Fruit fly (Drosophila melanogaster) whole organism, embryonic: Measurements from ENCODE around the gene PAPLA1.

ENCODE experiments used
- Adf1 ChIP-seq: fragments of 200-800 bp; sonication (Bioruptor generic); IDR thresholded peaks from 2 replicates; pipeline ENCODE4 v1.3.6; 2022; ENCODE audit warnings: missing biosample characterization, missing genetic modification characterization
- Antp ChIP-seq: fragments of 200-800 bp; sonication (Bioruptor generic); optimal IDR thresholded peaks from 3 replicates; lab custom pipeline; 2016; ENCODE audit warnings: missing biosample characterization, missing genetic modification characterization
- Awh ChIP-seq: fragments of 200-800 bp; sonication (Bioruptor generic); IDR thresholded peaks from 2 replicates; pipeline ENCODE4, ENCODE4 v1.3.6; 2022; ENCODE audit warnings: missing biosample characterization, missing genetic modification characterization
- Blimp-1 ChIP-seq: fragments of 200-800 bp; sonication (Bioruptor generic); optimal IDR thresholded peaks from 3 replicates; lab custom pipeline; 2018; ENCODE audit warnings: missing biosample characterization, missing genetic modification characterization, mild to moderate bottlenecking, moderate library complexity, missing genetic modification reagents
- CG10565 ChIP-seq: fragments of 200-800 bp; sonication (Bioruptor generic); optimal IDR thresholded peaks from 3 replicates; lab custom pipeline; 2016; ENCODE audit warnings: missing biosample characterization, mild to moderate bottlenecking, missing genetic modification characterization
- CG10979 ChIP-seq: fragments of 200-800 bp; sonication (Bioruptor generic); optimal IDR thresholded peaks from 2 replicates; lab custom pipeline; 2018; ENCODE audit warnings: missing biosample characterization, mild to moderate bottlenecking, missing genetic modification characterization, moderate library complexity
- CG11504 ChIP-seq: fragments of 200-800 bp; sonication (Bioruptor generic); optimal IDR thresholded peaks from 3 replicates; lab custom pipeline; 2019; ENCODE audit warnings: missing biosample characterization, mild to moderate bottlenecking, missing genetic modification characterization, moderate library complexity
- CG12299 ChIP-seq: fragments of 200-800 bp; sonication (Bioruptor generic); optimal IDR thresholded peaks from 2 replicates; lab custom pipeline; 2018; ENCODE audit warnings: missing biosample characterization, mild to moderate bottlenecking, missing genetic modification characterization
- CG1233 ChIP-seq: fragments of 200-800 bp; sonication (Bioruptor generic); optimal IDR thresholded peaks from 4 replicates; lab custom pipeline; 2018; ENCODE audit warnings: missing biosample characterization, mild to moderate bottlenecking, missing genetic modification characterization
- CG14050 ChIP-seq: fragments of 200-800 bp; sonication (Bioruptor generic); IDR thresholded peaks from 3 replicates; pipeline ENCODE4 v1.3.6; 2022; ENCODE audit warnings: missing biosample characterization, missing genetic modification characterization
- CG1602 ChIP-seq: fragments of 200-800 bp; sonication (Bioruptor generic); optimal IDR thresholded peaks from 3 replicates; lab custom pipeline; 2016; ENCODE audit warnings: missing biosample characterization, missing genetic modification characterization
- CG1647 ChIP-seq: fragments of 200-800 bp; sonication (Bioruptor generic); optimal IDR thresholded peaks from 3 replicates; lab custom pipeline; 2016; ENCODE audit warnings: missing biosample characterization, missing genetic modification characterization
- CG17802 ChIP-seq: fragments of 200-800 bp; sonication (Bioruptor generic); optimal IDR thresholded peaks from 2 replicates; lab custom pipeline; 2018; ENCODE audit warnings: missing biosample characterization, mild to moderate bottlenecking, missing genetic modification characterization, moderate library complexity
- CG18764 ChIP-seq: fragments of 200-800 bp; sonication (Bioruptor generic); optimal IDR thresholded peaks from 3 replicates; lab custom pipeline; 2016; ENCODE audit warnings: missing biosample characterization, missing genetic modification characterization
- CG2875 ChIP-seq: fragments of 200-800 bp; sonication (Bioruptor generic); optimal IDR thresholded peaks from 2 replicates; lab custom pipeline; 2017; ENCODE audit warnings: missing biosample characterization, mild to moderate bottlenecking, missing genetic modification characterization, missing genetic modification reagents
- CG30020 ChIP-seq: fragments of 200-800 bp; optimal IDR thresholded peaks from 2 replicates; lab custom pipeline; 2019; ENCODE audit warnings: missing biosample characterization, mild to moderate bottlenecking, missing genetic modification characterization, moderate library complexity
- CG3065 ChIP-seq: fragments of 200-800 bp; sonication (Bioruptor generic); optimal IDR thresholded peaks from 2 replicates; lab custom pipeline; 2016; ENCODE audit warnings: missing biosample characterization, missing genetic modification characterization
- CG31365 ChIP-seq: fragments of 200-800 bp; sonication (Bioruptor generic); optimal IDR thresholded peaks from 2 replicates; lab custom pipeline; 2018; ENCODE audit warnings: missing biosample characterization, mild to moderate bottlenecking, missing genetic modification characterization
- CG3281 ChIP-seq: fragments of 200-800 bp; sonication (Bioruptor generic); optimal IDR thresholded peaks from 3 replicates; lab custom pipeline; 2017; ENCODE audit warnings: missing biosample characterization, mild to moderate bottlenecking, missing genetic modification characterization
- CG8388 ChIP-seq: fragments of 200-800 bp; sonication (Bioruptor generic); optimal IDR thresholded peaks from 2 replicates; lab custom pipeline; 2019; ENCODE audit warnings: missing biosample characterization, mild to moderate bottlenecking, missing genetic modification characterization, moderate library complexity
- Dek ChIP-seq: fragments of 200-800 bp; sonication (Bioruptor generic); optimal IDR thresholded peaks from 3 replicates; lab custom pipeline; 2019; ENCODE audit warnings: missing biosample characterization, mild to moderate bottlenecking, missing genetic modification characterization, moderate library complexity
- Dp ChIP-seq: fragments of 200-800 bp; sonication (Bioruptor generic); optimal IDR thresholded peaks from 2 replicates; lab custom pipeline; 2018; ENCODE audit warnings: missing biosample characterization, mild to moderate bottlenecking, missing genetic modification characterization, moderate library complexity
- H2.0 ChIP-seq: fragments of 200-800 bp; sonication (Bioruptor generic); IDR thresholded peaks from 2 replicates; pipeline ENCODE4 v1.3.6; 2022; ENCODE audit warnings: missing biosample characterization, missing genetic modification characterization
- Jarid2 ChIP-seq: fragments of 200-800 bp; sonication (Bioruptor generic); optimal IDR thresholded peaks from 3 replicates; lab custom pipeline; 2017; ENCODE audit warnings: mild to moderate bottlenecking, missing biosample characterization, missing genetic modification reagents, missing genetic modification characterization
- Kr ChIP-seq: fragments of 200-800 bp; sonication (Bioruptor generic); optimal IDR thresholded peaks from 2 replicates; lab custom pipeline; 2017; ENCODE audit warnings: missing biosample characterization, mild to moderate bottlenecking, missing genetic modification characterization
- Med ChIP-seq: fragments of 200-800 bp; sonication (Bioruptor generic); peaks from one replicate; lab custom pipeline; 2016; ENCODE audit warnings: missing biosample characterization, missing genetic modification characterization, mild to moderate bottlenecking, inconsistent platforms, moderate library complexity
- Neu2 ChIP-seq: fragments of 200-800 bp; sonication (Bioruptor generic); optimal IDR thresholded peaks from 3 replicates; lab custom pipeline; 2016; ENCODE audit warnings: missing biosample characterization, missing genetic modification characterization, borderline replicate concordance
- NfI ChIP-seq: fragments of 200-800 bp; sonication (Bioruptor generic); optimal IDR thresholded peaks from 3 replicates; lab custom pipeline; 2018; ENCODE audit warnings: missing biosample characterization, mild to moderate bottlenecking, missing genetic modification characterization, moderate library complexity
- PHDP ChIP-seq: fragments of 200-800 bp; sonication (Bioruptor generic); optimal IDR thresholded peaks from 3 replicates; lab custom pipeline; 2018; ENCODE audit warnings: missing biosample characterization, mild to moderate bottlenecking, missing genetic modification characterization, moderate library complexity
- Ravus ChIP-seq: fragments of 200-800 bp; sonication (Bioruptor generic); IDR thresholded peaks from 2 replicates; pipeline ENCODE4 v1.3.6; 2022; ENCODE audit warnings: missing biosample characterization, missing genetic modification characterization
- Usf ChIP-seq: fragments of 200-800 bp; sonication (Bioruptor generic); optimal IDR thresholded peaks from 2 replicates; lab custom pipeline; 2017; ENCODE audit warnings: missing genotype, missing biosample characterization, missing genetic modification characterization
- aop ChIP-seq: fragments of 200-800 bp; sonication (Bioruptor generic); IDR thresholded peaks from 2 replicates; pipeline ENCODE4 v1.3.6; 2022; ENCODE audit warnings: missing biosample characterization, missing genetic modification characterization
- ato ChIP-seq: fragments of 200-800 bp; sonication (Bioruptor generic); IDR thresholded peaks from 2 replicates; pipeline ENCODE4 v1.3.6; 2022; ENCODE audit warnings: missing biosample characterization, missing genetic modification characterization; ENCODE audit not compliant: partially characterized antibody
- az2 ChIP-seq: fragments of 200-800 bp; sonication (Bioruptor generic); optimal IDR thresholded peaks from 3 replicates; lab custom pipeline; 2016; ENCODE audit warnings: missing biosample characterization, missing genetic modification characterization
- bsh ChIP-seq, 2 experiments: fragments of 200-800 bp; sonication (Bioruptor generic); optimal IDR thresholded peaks; 2 replicates each; lab custom pipeline; 2017 to 2018; ENCODE audit warnings: mild to moderate bottlenecking in 2 of 2, missing biosample characterization in 2 of 2, missing genetic modification characterization in 2 of 2, moderate library complexity in 1 of 2
- croc ChIP-seq: fragments of 200-800 bp; sonication (Bioruptor generic); conservative IDR thresholded peaks from 3 replicates; pipeline ENCODE4 v1.3.6; 2022; ENCODE audit warnings: missing biosample characterization, missing genetic modification characterization
- crol ChIP-seq: fragments of 200-800 bp; sonication (Bioruptor generic); IDR thresholded peaks from 2 replicates; pipeline ENCODE4 v1.3.6; 2022; ENCODE audit warnings: missing biosample characterization, missing genetic modification characterization
- danr ChIP-seq: fragments of 200-800 bp; sonication (Bioruptor generic); IDR thresholded peaks from 2 replicates; pipeline ENCODE4 v1.3.6; 2022; ENCODE audit warnings: missing biosample characterization, missing genetic modification characterization
- grn ChIP-seq: fragments of 200-800 bp; sonication (Bioruptor generic); optimal IDR thresholded peaks from 3 replicates; lab custom pipeline; 2017; ENCODE audit warnings: missing biosample characterization, missing genetic modification characterization
- gsb ChIP-seq: fragments of 200-800 bp; sonication (Bioruptor generic); IDR thresholded peaks from 2 replicates; pipeline ENCODE4 v1.3.6; 2022; ENCODE audit warnings: missing biosample characterization, missing genetic modification characterization
- jigr1 ChIP-seq: fragments of 200-800 bp; sonication (Bioruptor generic); IDR thresholded peaks from 3 replicates; pipeline ENCODE4 v1.3.6; 2022; ENCODE audit warnings: missing biosample characterization, missing genetic modification characterization
- lmd ChIP-seq: fragments of 200-800 bp; sonication (Bioruptor generic); IDR thresholded peaks from 2 replicates; pipeline ENCODE4 v1.3.6; 2022; ENCODE audit warnings: missing biosample characterization, missing genetic modification characterization
- mam ChIP-seq: fragments of 200-800 bp; sonication (Bioruptor generic); optimal IDR thresholded peaks from 3 replicates; lab custom pipeline; 2016; ENCODE audit warnings: missing biosample characterization, missing genetic modification characterization
- otp ChIP-seq: fragments of 200-800 bp; sonication (Bioruptor generic); IDR thresholded peaks from 3 replicates; pipeline ENCODE4, ENCODE4 v1.3.6; 2022; ENCODE audit warnings: missing biosample characterization, missing genetic modification characterization
- sens ChIP-seq: fragments of 200-800 bp; sonication (Bioruptor generic); peaks from one replicate; lab custom pipeline; 2016; ENCODE audit warnings: missing biosample characterization, missing genetic modification characterization
- sim ChIP-seq: fragments of 200-800 bp; sonication (Bioruptor generic); IDR thresholded peaks from 2 replicates; pipeline ENCODE4 v1.3.6; 2022; ENCODE audit warnings: missing biosample characterization, missing genetic modification characterization
- toy ChIP-seq: fragments of 200-800 bp; sonication (Bioruptor generic); IDR thresholded peaks from 2 replicates; pipeline ENCODE4 v1.3.6; 2022; ENCODE audit warnings: missing biosample characterization, missing genetic modification characterization
- trem ChIP-seq: fragments of 200-800 bp; optimal IDR thresholded peaks from 3 replicates; lab custom pipeline; 2019; ENCODE audit warnings: missing biosample characterization, mild to moderate bottlenecking, missing genetic modification characterization, moderate library complexity
- twi ChIP-seq: fragments of 200-800 bp; optimal IDR thresholded peaks from 2 replicates; lab custom pipeline; 2019; ENCODE audit warnings: missing biosample characterization, mild to moderate bottlenecking, missing genetic modification characterization, moderate library complexity

Gene PAPLA1

dm6 chr2L:8162307-8163024 lies 3.0 kb upstream of the PAPLA1 start, which contains the start of gene Acbp1 (continued):
- TF ChIP-seq CG31365 (tag; lab: Kevin White, UChicago): peak; percentile 93
- peak; percentile 92 for TF ChIP-seq Kr (GFP tag; lab: Kevin White, UChicago)
- TF ChIP-seq Dek (tag; lab: Kevin White, UChicago): peak; percentile 94
- TF ChIP-seq twi (tag; lab: Kevin White, UChicago): peak; percentile 97
- peak; percentile 57; the same call in 2 of the 3 replicates for TF ChIP-seq jigr1
- TF ChIP-seq CG17802 (tag; lab: Kevin White, UChicago): peak; percentile 75
- peak; percentile 75 for TF ChIP-seq Adf1 (GFP tag; lab: Robert Waterston, UW)
- TF ChIP-seq Awh: peak; percentile 86
- TF ChIP-seq sens: peak; percentile 99
- TF ChIP-seq CG1647 (GFP tag; lab: Kevin White, UChicago): peak; percentile 94
- peak; percentile 97 for TF ChIP-seq CG8388 (GFP tag; lab: Kevin White, UChicago)
- TF ChIP-seq CG11504 (tag; lab: Kevin White, UChicago): peak; percentile 96
- peak; percentile 87 for TF ChIP-seq CG14050 (GFP tag; lab: Robert Waterston, UW)
- TF ChIP-seq mam (GFP tag; lab: Kevin White, UChicago): peak; percentile 98
- peak; percentile 98 for TF ChIP-seq CG3281 (GFP tag; lab: Kevin White, UChicago)
- peak; percentile 95 for TF ChIP-seq NfI (GFP tag; lab: Kevin White, UChicago)
- TF ChIP-seq lmd (GFP tag; lab: Robert Waterston, UW): peak; percentile 93
- TF ChIP-seq danr (GFP tag; lab: Robert Waterston, UW): peak; percentile 78
- TF ChIP-seq Med (GFP tag; lab: Kevin White, UChicago): peak; percentile 99
- TF ChIP-seq toy (GFP tag; lab: Robert Waterston, UW): peak; percentile 52
- TF ChIP-seq CG30020: peak; percentile 90
- peak; percentile 88 for TF ChIP-seq CG18764 (GFP tag; lab: Kevin White, UChicago)
- peak; percentile 68 for TF ChIP-seq sim (GFP tag; lab: Robert Waterston, UW)
- TF ChIP-seq aop: peak; percentile 75
- peak; percentile 97 for TF ChIP-seq CG1233 (GFP tag; lab: Kevin White, UChicago)
- peak; percentile 94 for TF ChIP-seq CG2875 (GFP tag; lab: Kevin White, UChicago)
- TF ChIP-seq Usf (GFP tag; lab: Kevin White, UChicago): peak; percentile 86
- TF ChIP-seq crol: no peak
- TF ChIP-seq grn (GFP tag; lab: Kevin White, UChicago): peak; percentile 67
- TF ChIP-seq Neu2: peak; percentile 89
- TF ChIP-seq trem (tag; lab: Kevin White, UChicago): peak; percentile 95
- TF ChIP-seq otp (GFP tag; lab: Robert Waterston, UW): peak; percentile 85
- peak; percentile 86 for TF ChIP-seq CG1602 (GFP tag; lab: Kevin White, UChicago)
- peak; percentile 99 for TF ChIP-seq CG12299 (tag; lab: Kevin White, UChicago)
- TF ChIP-seq Blimp-1 (GFP tag; lab: Kevin White, UChicago): peak; percentile 96
- peak; percentile 76 for TF ChIP-seq H2.0
- TF ChIP-seq Ravus: peak; percentile 4; the same call in 1 of the 2 replicates
- TF ChIP-seq CG10565 (GFP tag; lab: Kevin White, UChicago): peak; percentile 81
- TF ChIP-seq bsh (GFP tag; optimal IDR thresholded peaks at IDR 0.05; lab: Kevin White, UChicago): peak; percentile 94 to 98
- TF ChIP-seq gsb: peak; percentile 85
- peak; percentile 78 for TF ChIP-seq croc (GFP tag; lab: Robert Waterston, UW)
- TF ChIP-seq Jarid2 (GFP tag; lab: Kevin White, UChicago): no peak
- TF ChIP-seq PHDP (tag; lab: Kevin White, UChicago): peak; percentile 99
- TF ChIP-seq CG3065 (GFP tag; lab: Kevin White, UChicago): peak; percentile 76
- peak; percentile 97 for TF ChIP-seq Antp (GFP tag; lab: Kevin White, UChicago)
- TF ChIP-seq ato (GFP tag; lab: Robert Waterston, UW): peak; percentile 68
- peak; percentile 61 for TF ChIP-seq Dp (GFP tag; lab: Kevin White, UChicago)
- peak; percentile 94 for TF ChIP-seq az2 (GFP tag; lab: Kevin White, UChicago)
- TF ChIP-seq CG10979 (tag; lab: Kevin White, UChicago): peak; percentile 99
